Fruit fly (Drosophila melanogaster): Measurements from ENCODE around the gene CG3909.

DNA sequence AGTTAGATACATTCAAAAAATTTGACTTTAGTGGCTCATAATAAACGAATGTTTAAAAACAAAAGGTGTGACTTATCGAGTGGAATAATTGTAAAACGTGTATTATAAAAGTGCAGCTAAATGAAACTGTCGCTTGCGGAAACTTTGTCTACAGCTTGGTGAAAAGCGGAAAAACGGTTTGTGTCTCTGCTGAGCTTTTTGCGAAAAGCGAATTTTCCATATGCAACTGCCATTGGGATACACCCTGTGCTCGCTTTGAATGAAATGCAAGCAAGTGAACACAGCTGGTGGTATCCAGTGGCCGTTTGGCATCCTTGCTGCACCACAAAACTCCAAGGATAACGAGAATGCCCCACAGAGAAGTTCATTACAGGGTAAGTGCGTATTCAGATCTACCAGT, 47.8 kb downstream of the CG3909 start:
- TF ChIP-seq CG8301 (tag; optimal IDR thresholded peaks at IDR 0.05) (no peak), CG12605 (GFP tag; IDR thresholded peaks at IDR 0.05) (no peak), Snoo (tag; optimal IDR thresholded peaks at IDR 0.05) (no peak), CG10348 (GFP tag; IDR thresholded peaks at IDR 0.05) (no peak), CG13204 (GFP tag; optimal IDR thresholded peaks at IDR 0.05) (no peak), D1 (tag; optimal IDR thresholded peaks at IDR 0.05) (no peak), EcR (GFP tag; optimal IDR thresholded peaks at IDR 0.05) (no peak), Pif1B (GFP tag; optimal IDR thresholded peaks at IDR 0.05) (no peak), fd96Ca (GFP tag; IDR thresholded peaks at IDR 0.05) (no peak), Ets98B (GFP tag; IDR thresholded peaks at IDR 0.05) (no peak), CG34367 (tag; optimal IDR thresholded peaks at IDR 0.05) (no peak), Pif1A (GFP tag; optimal IDR thresholded peaks at IDR 0.05) (no peak), CG4496 (GFP tag; IDR thresholded peaks at IDR 0.05) (peak; percentile 31; the same call in 1 of the 3 replicates)

All from whole organism, pupa.